Fruit fly (Drosophila melanogaster): Measurements from ENCODE around the gene gnu.

Gene gnu

dm6 chr3L:14803236-14803635 is at the start of gene gnu:
Gene gnu, minus strand, starts transcription at chr3L:14803360.
- TF ChIP-seq insv (optimal IDR thresholded peaks at IDR 0.05) (no peak), h (optimal IDR thresholded peaks at IDR 0.05) (no peak), Sin3A (optimal IDR thresholded peaks at IDR 0.05) (no peak), ttk (optimal IDR thresholded peaks at IDR 0.05) (no peak), Myc (optimal IDR thresholded peaks at IDR 0.05) (no peak)

dm6 chr3L:14847415-14847814 is 44.3 kb upstream of the gnu start:
- TF ChIP-seq insv (optimal IDR thresholded peaks at IDR 0.05) (no peak), Sin3A (optimal IDR thresholded peaks at IDR 0.05) (no peak), psq (optimal IDR thresholded peaks at IDR 0.05) (no peak), Myc (optimal IDR thresholded peaks at IDR 0.05) (no peak), ttk (optimal IDR thresholded peaks at IDR 0.05) (no peak), h (optimal IDR thresholded peaks at IDR 0.05) (no peak)

dm6 chr3L:14822364-14822763 is 19.2 kb upstream of the gnu start:
- no peak for TF ChIP-seq Myc (optimal IDR thresholded peaks at IDR 0.05)

- TF ChIP-seq h (optimal IDR thresholded peaks at IDR 0.05) (no peak), psq (optimal IDR thresholded peaks at IDR 0.05) (no peak), Myc (optimal IDR thresholded peaks at IDR 0.05) (no peak)
These were observed 18.0 kb upstream of the gnu start for dm6 chr3L:14821133-14821532.

DNA sequence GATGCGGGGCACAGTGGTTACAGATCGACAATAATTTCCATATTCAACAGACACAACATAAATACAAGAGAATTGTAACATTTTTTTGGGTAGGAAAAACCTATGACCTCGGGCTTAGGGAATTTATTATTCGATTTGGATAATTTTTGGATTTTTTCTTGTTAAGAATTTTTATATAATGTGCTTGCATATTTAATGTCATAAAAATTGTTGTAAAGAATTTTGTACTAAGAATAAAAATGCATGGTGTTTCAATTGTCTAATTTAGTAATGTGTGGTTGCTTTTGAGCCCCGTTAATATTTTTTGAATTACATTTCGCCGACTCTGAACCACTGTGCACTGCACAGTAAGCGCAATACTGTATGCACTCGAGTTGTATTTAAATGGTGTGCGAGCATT is 13.5 kb upstream of the gnu start:
- TF ChIP-seq insv (optimal IDR thresholded peaks at IDR 0.05) (no peak), h (optimal IDR thresholded peaks at IDR 0.05) (no peak), Myc (optimal IDR thresholded peaks at IDR 0.05) (no peak), Sin3A (optimal IDR thresholded peaks at IDR 0.05) (no peak), ttk (optimal IDR thresholded peaks at IDR 0.05) (no peak), psq (optimal IDR thresholded peaks at IDR 0.05) (no peak)

- no peak for TF ChIP-seq h (optimal IDR thresholded peaks at IDR 0.05)
- no peak for TF ChIP-seq psq (optimal IDR thresholded peaks at IDR 0.05)
These were observed 1.6 kb upstream of the gnu start, which contains the start of gene CG17839 for dm6 chr3L:14804724-14805221. Gene CG17839, plus strand, starts transcription at chr3L:14805136.

DNA sequence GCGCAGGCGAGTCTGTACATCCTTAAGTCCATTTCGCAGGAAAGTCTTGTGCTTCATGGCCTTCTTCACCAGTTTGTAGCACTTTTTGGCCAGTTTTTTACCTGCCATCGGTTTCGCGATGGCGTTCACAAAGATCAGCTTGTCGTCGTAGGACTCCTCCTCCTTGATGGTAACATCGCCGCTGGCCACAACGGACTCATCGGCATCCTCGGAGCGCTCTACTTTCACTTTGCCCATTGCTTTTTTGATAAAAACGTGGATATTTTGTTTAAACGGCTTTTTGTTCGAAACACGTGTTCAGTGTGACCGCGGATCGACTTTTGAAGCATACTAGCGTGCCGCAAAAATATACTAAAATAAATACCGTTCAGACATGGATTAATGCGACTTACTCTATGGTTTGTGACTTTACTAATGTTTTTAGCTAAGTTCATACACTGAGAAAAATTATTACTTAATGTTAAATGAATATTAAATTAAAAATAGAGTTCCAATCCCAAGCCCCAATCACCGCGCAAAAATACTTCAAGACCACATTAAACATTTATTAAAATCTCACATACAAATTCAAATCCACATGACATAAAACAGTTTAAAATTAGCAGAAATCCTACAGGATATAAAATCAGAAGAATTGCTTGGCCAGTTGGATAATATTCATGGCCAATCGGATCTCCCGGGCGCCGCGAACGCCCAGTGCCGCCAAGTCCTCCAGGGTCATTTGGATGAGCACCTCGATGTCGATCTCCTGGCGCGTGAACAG is 1.1 kb downstream of the gnu start, which contains the start of gene NHP2:
Gene NHP2 (minus strand): TSS at position 315 of the 763 bp plus-strand sequence.
- TF ChIP-seq psq (optimal IDR thresholded peaks at IDR 0.05) (no peak), ttk (optimal IDR thresholded peaks at IDR 0.05) (no peak), Sin3A (optimal IDR thresholded peaks at IDR 0.05) (no peak), Myc (optimal IDR thresholded peaks at IDR 0.05) (no peak)

- TF ChIP-seq ttk (optimal IDR thresholded peaks at IDR 0.05) (no peak), insv (optimal IDR thresholded peaks at IDR 0.05) (no peak), Sin3A (optimal IDR thresholded peaks at IDR 0.05) (no peak), psq (optimal IDR thresholded peaks at IDR 0.05) (no peak), Myc (optimal IDR thresholded peaks at IDR 0.05) (no peak), h (optimal IDR thresholded peaks at IDR 0.05) (no peak)
These were observed 12.1 kb downstream of the gnu start for dm6 chr3L:14790849-14791646.

DNA sequence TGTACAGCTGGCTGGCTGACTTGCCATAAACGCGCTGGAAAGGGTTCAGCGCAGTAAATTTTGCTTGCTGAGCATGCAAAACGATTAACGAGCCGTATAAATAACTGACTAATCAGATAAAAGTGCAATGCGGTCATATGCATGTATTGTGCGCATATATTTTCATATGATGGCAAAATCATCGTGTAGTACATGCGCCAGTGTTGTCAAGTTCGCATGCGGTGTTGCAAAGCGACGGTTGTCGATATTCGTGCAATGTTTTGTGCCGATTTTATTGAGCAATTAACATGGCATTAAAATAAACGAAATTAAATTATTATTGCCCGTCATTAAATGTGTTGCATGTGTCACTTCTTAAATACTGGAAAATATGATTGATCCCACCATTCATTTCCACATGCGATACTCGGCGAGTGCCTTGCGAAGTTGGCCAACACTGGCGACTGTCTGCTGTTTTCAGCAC is 13.0 kb downstream of the gnu start:
- no peak for TF ChIP-seq psq (optimal IDR thresholded peaks at IDR 0.05)
- no peak for TF ChIP-seq Myc (optimal IDR thresholded peaks at IDR 0.05)
- no peak for TF ChIP-seq insv (optimal IDR thresholded peaks at IDR 0.05)
- no peak for TF ChIP-seq Sin3A (optimal IDR thresholded peaks at IDR 0.05)
- TF ChIP-seq h (optimal IDR thresholded peaks at IDR 0.05) = no peak
- TF ChIP-seq ttk (optimal IDR thresholded peaks at IDR 0.05) = no peak

DNA sequence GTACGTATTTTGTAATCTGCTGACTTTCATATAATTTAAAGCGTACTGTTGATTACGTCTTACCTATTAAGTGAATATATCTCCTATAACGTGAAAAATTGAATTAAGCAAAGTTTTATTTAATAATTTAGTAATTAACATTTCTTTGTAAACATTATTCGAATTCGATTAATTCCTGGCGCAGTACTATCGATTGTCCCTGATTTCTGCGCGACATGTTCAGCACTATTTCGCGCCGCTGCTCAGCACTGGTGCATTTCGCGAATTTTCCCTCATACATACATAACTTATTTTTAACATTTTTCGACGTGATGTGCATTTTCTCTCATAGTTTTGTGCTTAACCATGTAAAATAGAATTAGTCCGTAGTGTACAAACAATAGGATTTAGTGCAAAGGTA is 13.5 kb downstream of the gnu start, which contains the start of gene Helz:
Gene Helz (plus strand): TSS at position 260 of the 400 bp plus-strand sequence.
- TF ChIP-seq insv (optimal IDR thresholded peaks at IDR 0.05) = no peak
- no peak for TF ChIP-seq Sin3A (optimal IDR thresholded peaks at IDR 0.05)
- TF ChIP-seq Myc (optimal IDR thresholded peaks at IDR 0.05) = no peak
- TF ChIP-seq h (optimal IDR thresholded peaks at IDR 0.05) = no peak
- no peak for TF ChIP-seq psq (optimal IDR thresholded peaks at IDR 0.05)
- TF ChIP-seq ttk (optimal IDR thresholded peaks at IDR 0.05) = no peak

dm6 chr3L:14786230-14786850 is 16.8 kb downstream of the gnu start, which contains the start of the genes bmm and Tdrd3:
Gene bmm, minus strand, starts transcription at chr3L:14786412.
Gene Tdrd3, plus strand, starts transcription at chr3L:14786791.
- TF ChIP-seq h (optimal IDR thresholded peaks at IDR 0.05) (no peak), Sin3A (optimal IDR thresholded peaks at IDR 0.05) (no peak), ttk (optimal IDR thresholded peaks at IDR 0.05) (no peak), insv (optimal IDR thresholded peaks at IDR 0.05) (no peak), psq (optimal IDR thresholded peaks at IDR 0.05) (no peak), Myc (optimal IDR thresholded peaks at IDR 0.05) (no peak)

- no peak for TF ChIP-seq Sin3A (optimal IDR thresholded peaks at IDR 0.05)
- TF ChIP-seq h (optimal IDR thresholded peaks at IDR 0.05) = no peak
- no peak for TF ChIP-seq insv (optimal IDR thresholded peaks at IDR 0.05)
- no peak for TF ChIP-seq ttk (optimal IDR thresholded peaks at IDR 0.05)
- TF ChIP-seq psq (optimal IDR thresholded peaks at IDR 0.05) = no peak
- TF ChIP-seq Myc (optimal IDR thresholded peaks at IDR 0.05) = no peak
These were observed 17.7 kb downstream of the gnu start for dm6 chr3L:14785492-14785916.

All from Kc167 (cell line).